Fruit fly (Drosophila melanogaster) whole organism, embryonic: ENCODE measurements around the gene RpL32.

Experiments
- Ada2b ChIP-seq: fragments of 200-800 bp; sonication (Bioruptor generic); IDR thresholded peaks from 2 replicates; pipeline ENCODE4 v1.3.6; 2022; ENCODE audit warnings: missing biosample characterization, missing genetic modification characterization
- BEAF-32 ChIP-seq: fragments of 200-800 bp; sonication (Bioruptor generic); optimal IDR thresholded peaks from 3 replicates; lab custom pipeline; 2017; ENCODE audit warnings: missing biosample characterization, missing genetic modification characterization, mild to moderate bottlenecking, moderate library complexity, missing genetic modification reagents
- CG10431 ChIP-seq: fragments of 200-800 bp; sonication (Bioruptor generic); optimal IDR thresholded peaks from 3 replicates; lab custom pipeline; 2018; ENCODE audit warnings: missing biosample characterization, mild to moderate bottlenecking, missing genetic modification characterization
- CG10462 ChIP-seq: fragments of 200-800 bp; sonication (Bioruptor generic); optimal IDR thresholded peaks from 2 replicates; lab custom pipeline; 2016; ENCODE audit warnings: missing biosample characterization, missing genetic modification characterization
- CG11560 ChIP-seq: fragments of 200-800 bp; sonication (Bioruptor generic); IDR thresholded peaks from 3 replicates; pipeline ENCODE4 v1.3.6; 2022; ENCODE audit warnings: missing biosample characterization, missing genetic modification characterization
- CG12219 ChIP-seq: fragments of 200-800 bp; sonication (Bioruptor generic); optimal IDR thresholded peaks from 3 replicates; lab custom pipeline; 2018; ENCODE audit warnings: missing biosample characterization, mild to moderate bottlenecking, missing genetic modification characterization
- CG12744 ChIP-seq: fragments of 200-800 bp; sonication (Bioruptor generic); optimal IDR thresholded peaks from 2 replicates; lab custom pipeline; 2016; ENCODE audit warnings: missing biosample characterization, missing genetic modification characterization
- CG14050 ChIP-seq: fragments of 200-800 bp; sonication (Bioruptor generic); IDR thresholded peaks from 3 replicates; pipeline ENCODE4 v1.3.6; 2022; ENCODE audit warnings: missing biosample characterization, missing genetic modification characterization
- CG1529 ChIP-seq: fragments of 200-800 bp; sonication (Bioruptor generic); optimal IDR thresholded peaks from 3 replicates; lab custom pipeline; 2018; ENCODE audit warnings: missing biosample characterization, missing genetic modification characterization
- CG15601 ChIP-seq: fragments of 200-800 bp; sonication (Bioruptor generic); optimal IDR thresholded peaks from 3 replicates; lab custom pipeline; 2019; ENCODE audit warnings: missing biosample characterization, mild to moderate bottlenecking, missing genetic modification characterization, moderate library complexity
- CG17328 ChIP-seq: fragments of 200-800 bp; sonication (Bioruptor generic); IDR thresholded peaks from 2 replicates; pipeline ENCODE4 v1.3.6; 2022; ENCODE audit warnings: missing biosample characterization, missing genetic modification characterization
- CG17385 ChIP-seq: fragments of 200-800 bp; sonication (Bioruptor generic); optimal IDR thresholded peaks from 3 replicates; lab custom pipeline; 2018; ENCODE audit warnings: missing biosample characterization, mild to moderate bottlenecking, missing genetic modification characterization
- CG2712 ChIP-seq: fragments of 200-800 bp; optimal IDR thresholded peaks from 3 replicates; lab custom pipeline; 2019; ENCODE audit warnings: missing biosample characterization, mild to moderate bottlenecking, missing genetic modification characterization, moderate library complexity
- CG3163 ChIP-seq: fragments of 200-800 bp; sonication (Bioruptor generic); optimal IDR thresholded peaks from 3 replicates; lab custom pipeline; 2016; ENCODE audit warnings: missing biosample characterization, missing genetic modification characterization
- CG33213 ChIP-seq: fragments of 200-800 bp; sonication (Bioruptor generic); optimal IDR thresholded peaks from 3 replicates; lab custom pipeline; 2016; ENCODE audit warnings: missing biosample characterization, missing genetic modification characterization
- CG43689 ChIP-seq: fragments of 200-800 bp; sonication (Bioruptor generic); IDR thresholded peaks from 2 replicates; pipeline ENCODE4 v1.3.6; 2022; ENCODE audit warnings: missing biosample characterization, missing genetic modification characterization
- CG4854 ChIP-seq: fragments of 200-800 bp; sonication (Bioruptor generic); optimal IDR thresholded peaks from 2 replicates; lab custom pipeline; 2016; ENCODE audit warnings: missing biosample characterization, missing genetic modification characterization, inconsistent platforms
- CG7357 ChIP-seq: fragments of 200-800 bp; sonication (Bioruptor generic); IDR thresholded peaks from 3 replicates; pipeline ENCODE4 v1.3.6; 2022; ENCODE audit warnings: missing biosample characterization, missing genetic modification characterization
- CG7556 ChIP-seq: fragments of 200-800 bp; sonication (Bioruptor generic); optimal IDR thresholded peaks from 2 replicates; lab custom pipeline; 2017; ENCODE audit warnings: missing biosample characterization, mild to moderate bottlenecking, missing genetic modification characterization
- CG8924 ChIP-seq: fragments of 200-800 bp; optimal IDR thresholded peaks from 3 replicates; lab custom pipeline; 2019; ENCODE audit warnings: missing biosample characterization, mild to moderate bottlenecking, missing genetic modification characterization, moderate library complexity
- CG9797 ChIP-seq: fragments of 200-800 bp; sonication (Bioruptor generic); optimal IDR thresholded peaks from 3 replicates; lab custom pipeline; 2018; ENCODE audit warnings: missing biosample characterization, mild to moderate bottlenecking, missing genetic modification characterization
- CG9932 ChIP-seq: fragments of 200-800 bp; sonication (Bioruptor generic); IDR thresholded peaks from 2 replicates; pipeline ENCODE4 v1.3.6; 2022; ENCODE audit warnings: missing biosample characterization, missing genetic modification characterization
- Doc2 ChIP-seq: fragments of 200-800 bp; sonication (Bioruptor generic); IDR thresholded peaks from 2 replicates; pipeline ENCODE4 v1.3.6; 2022; ENCODE audit warnings: missing biosample characterization, missing genetic modification characterization
- Dp ChIP-seq: fragments of 200-800 bp; sonication (Bioruptor generic); optimal IDR thresholded peaks from 2 replicates; lab custom pipeline; 2018; ENCODE audit warnings: missing biosample characterization, mild to moderate bottlenecking, missing genetic modification characterization, moderate library complexity
- Elba2 ChIP-seq: fragments of 200-800 bp; sonication (Bioruptor generic); optimal IDR thresholded peaks from 3 replicates; lab custom pipeline; 2016; ENCODE audit warnings: missing biosample characterization, missing genetic modification characterization
- HLH3B ChIP-seq: fragments of 200-800 bp; sonication (Bioruptor generic); IDR thresholded peaks from 2 replicates; pipeline ENCODE4 v1.3.6; 2022; ENCODE audit warnings: missing biosample characterization, missing genetic modification characterization
- Hr78 ChIP-seq, 2 experiments: fragments of 200-800 bp in 1 of 2; fragments of >200 bp in 1 of 2; sonication (Bioruptor generic) in 1 of 2; optimal IDR thresholded peaks; 2 replicates each; lab custom pipeline; 2017 to 2019; ENCODE audit warnings: missing biosample characterization in 2 of 2, missing genetic modification characterization in 2 of 2, mild to moderate bottlenecking in 1 of 2, moderate library complexity in 1 of 2
- MESR4 ChIP-seq: fragments of 200-800 bp; sonication (Bioruptor generic); optimal IDR thresholded peaks from 2 replicates; lab custom pipeline; 2018; ENCODE audit warnings: missing biosample characterization, mild to moderate bottlenecking, missing genetic modification characterization, moderate library complexity
- Pdp1 ChIP-seq, 2 experiments: fragments of 200-800 bp; sonication (Bioruptor generic); optimal IDR thresholded peaks; 3 replicates each; lab custom pipeline; 2016; ENCODE audit warnings: missing biosample characterization in 2 of 2, missing genetic modification characterization in 2 of 2, mild to moderate bottlenecking in 1 of 2, moderate library complexity in 1 of 2
- Spps ChIP-seq: fragments of 200-800 bp; sonication (Bioruptor generic); optimal IDR thresholded peaks from 2 replicates; lab custom pipeline; 2018; ENCODE audit warnings: missing biosample characterization, mild to moderate bottlenecking, missing genetic modification characterization
- YL-1 ChIP-seq: fragments of 200-800 bp; sonication (Bioruptor generic); optimal IDR thresholded peaks from 3 replicates; lab custom pipeline; 2017; ENCODE audit warnings: missing biosample characterization, mild to moderate bottlenecking, missing genetic modification characterization
- ab ChIP-seq: fragments of 200-800 bp; sonication (Bioruptor generic); optimal IDR thresholded peaks from 2 replicates; lab custom pipeline; 2016; ENCODE audit warnings: missing biosample characterization, missing genetic modification characterization
- amos ChIP-seq: fragments of 200-800 bp; sonication (Bioruptor generic); IDR thresholded peaks from 2 replicates; pipeline ENCODE4 v1.3.6; 2022; ENCODE audit warnings: missing biosample characterization, missing genetic modification characterization; ENCODE audit not compliant: partially characterized antibody
- chinmo ChIP-seq: fragments of 200-800 bp; sonication (Bioruptor generic); IDR thresholded peaks from 4 replicates; pipeline ENCODE4 v1.3.6; 2022; ENCODE audit warnings: missing biosample characterization, missing genetic modification characterization; ENCODE audit not compliant: partially characterized antibody
- crol ChIP-seq: fragments of 200-800 bp; sonication (Bioruptor generic); IDR thresholded peaks from 2 replicates; pipeline ENCODE4 v1.3.6; 2022; ENCODE audit warnings: missing biosample characterization, missing genetic modification characterization
- crp ChIP-seq, 2 experiments: fragments of 200-800 bp; sonication (Bioruptor generic); optimal IDR thresholded peaks; 2 replicates in 1 of 2; 3 replicates in 1 of 2; lab custom pipeline; 2017; ENCODE audit warnings: missing biosample characterization in 2 of 2, missing genetic modification characterization in 2 of 2, mild to moderate bottlenecking in 1 of 2, moderate library complexity in 1 of 2
- eyg ChIP-seq: fragments of 200-800 bp; sonication (Bioruptor generic); optimal IDR thresholded peaks from 3 replicates; lab custom pipeline; 2016; ENCODE audit warnings: missing biosample characterization, missing genetic modification characterization
- jigr1 ChIP-seq: fragments of 200-800 bp; sonication (Bioruptor generic); IDR thresholded peaks from 3 replicates; pipeline ENCODE4 v1.3.6; 2022; ENCODE audit warnings: missing biosample characterization, missing genetic modification characterization
- jing ChIP-seq: fragments of 200-800 bp; sonication (Bioruptor generic); optimal IDR thresholded peaks from 2 replicates; lab custom pipeline; 2018; ENCODE audit warnings: missing biosample characterization, mild to moderate bottlenecking, missing genetic modification characterization
- kay ChIP-seq: fragments of 200-800 bp; sonication (Bioruptor generic); optimal IDR thresholded peaks from 2 replicates; lab custom pipeline; 2016; ENCODE audit warnings: missing biosample characterization, missing genetic modification characterization
- kni ChIP-seq: fragments of 200-800 bp; sonication (Bioruptor generic); optimal IDR thresholded peaks from 3 replicates; lab custom pipeline; 2017; ENCODE audit warnings: mild to moderate bottlenecking, missing biosample characterization, missing genetic modification reagents, missing genetic modification characterization
- lmd ChIP-seq: fragments of 200-800 bp; sonication (Bioruptor generic); IDR thresholded peaks from 2 replicates; pipeline ENCODE4 v1.3.6; 2022; ENCODE audit warnings: missing biosample characterization, missing genetic modification characterization
- nerfin-1 ChIP-seq: fragments of 200-800 bp; sonication (Bioruptor generic); optimal IDR thresholded peaks from 3 replicates; lab custom pipeline; 2019; ENCODE audit warnings: missing biosample characterization, mild to moderate bottlenecking, missing genetic modification characterization, moderate library complexity
- otp ChIP-seq: fragments of 200-800 bp; sonication (Bioruptor generic); IDR thresholded peaks from 3 replicates; pipeline ENCODE4, ENCODE4 v1.3.6; 2022; ENCODE audit warnings: missing biosample characterization, missing genetic modification characterization
- pnt ChIP-seq: fragments of 200-800 bp; sonication (Bioruptor generic); optimal IDR thresholded peaks from 3 replicates; lab custom pipeline; 2016; ENCODE audit warnings: missing biosample characterization, missing genetic modification characterization
- sens-2 ChIP-seq: fragments of 200-800 bp; sonication (Bioruptor generic); IDR thresholded peaks from 2 replicates; pipeline ENCODE4 v1.3.6; 2022; ENCODE audit warnings: missing biosample characterization, missing genetic modification characterization
- sim ChIP-seq: fragments of 200-800 bp; sonication (Bioruptor generic); IDR thresholded peaks from 2 replicates; pipeline ENCODE4 v1.3.6; 2022; ENCODE audit warnings: missing biosample characterization, missing genetic modification characterization
- ttk ChIP-seq: fragments of 200-800 bp; sonication (Bioruptor generic); IDR thresholded peaks from 2 replicates; pipeline ENCODE4 v2.1.2; 2022; ENCODE audit warnings: missing biosample characterization, missing genetic modification characterization
- vvl ChIP-seq: fragments of 200-800 bp; sonication (Bioruptor generic); IDR thresholded peaks from 2 replicates; pipeline ENCODE4 v1.3.6; 2022; ENCODE audit warnings: missing biosample characterization, missing genetic modification characterization
- zen ChIP-seq: fragments of 200-800 bp; sonication (Bioruptor generic); optimal IDR thresholded peaks from 3 replicates; lab custom pipeline; 2018; ENCODE audit warnings: missing biosample characterization, mild to moderate bottlenecking, missing genetic modification characterization, moderate library complexity

Gene RpL32

DNA sequence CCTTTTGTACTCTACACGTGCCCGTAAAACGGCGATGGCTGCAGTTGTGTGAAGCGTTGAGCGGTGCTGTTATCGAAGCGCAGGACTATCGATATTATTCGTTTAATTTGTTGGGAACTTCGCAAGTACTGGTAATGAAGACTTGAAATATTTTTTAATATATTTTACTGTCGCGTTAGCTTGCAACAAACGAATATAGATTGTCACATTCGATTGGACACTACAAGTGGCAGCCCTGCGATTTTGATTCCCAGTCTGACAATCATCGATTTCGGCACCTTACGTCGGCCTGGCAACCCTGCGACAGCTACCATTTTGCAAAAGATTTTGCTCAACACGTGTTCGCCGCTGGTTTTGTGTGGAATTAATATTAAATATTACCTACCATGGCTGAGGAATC is 41.3 kb downstream of the RpL32 start, which contains the start of the genes Nlp and Nph (continued):
- no peak for TF ChIP-seq CG10431 (GFP tag; lab: Kevin White, UChicago)
- TF ChIP-seq Pdp1 (GFP tag; optimal IDR thresholded peaks at IDR 0.05; lab: Kevin White, UChicago) = peak; percentile 11 to 19
- TF ChIP-seq vvl = no peak
- TF ChIP-seq CG14050 (GFP tag; lab: Robert Waterston, UW) = no peak
- TF ChIP-seq kni (GFP tag; lab: Kevin White, UChicago) = no peak
- TF ChIP-seq sim (GFP tag; lab: Robert Waterston, UW) = no peak
- no peak for TF ChIP-seq CG7357 (GFP tag; lab: Robert Waterston, UW)
- TF ChIP-seq jigr1 (GFP tag; lab: Robert Waterston, UW) = no peak
- peak; percentile 43 for TF ChIP-seq CG8924 (tag; lab: Kevin White, UChicago)
- no peak for TF ChIP-seq lmd (GFP tag; lab: Robert Waterston, UW)
- TF ChIP-seq amos (GFP tag; lab: Robert Waterston, UW) = peak; percentile 76
- peak; percentile 54 for TF ChIP-seq CG9932 (GFP tag; lab: Robert Waterston, UW)
- TF ChIP-seq Spps = peak; percentile 7
- TF ChIP-seq CG1529 (GFP tag; lab: Kevin White, UChicago) = no peak

DNA sequence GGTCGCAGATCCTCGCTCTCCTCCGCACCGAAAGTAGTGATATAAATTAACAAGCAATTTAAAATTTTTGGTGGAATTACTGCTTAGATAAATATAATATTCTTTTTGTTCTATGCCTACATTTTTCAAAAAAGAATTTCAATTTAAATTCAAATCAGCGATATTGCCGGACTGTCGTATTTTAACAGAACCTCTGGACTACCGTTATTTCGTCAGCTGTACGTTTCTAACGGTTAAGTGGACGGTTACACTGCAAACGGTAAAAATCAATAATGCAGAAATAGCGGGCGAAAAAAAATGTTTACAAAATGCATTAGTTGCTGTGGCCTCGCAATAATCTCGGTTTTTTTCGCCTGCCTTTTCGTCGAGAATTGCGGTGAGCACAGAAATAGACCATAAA is 45.7 kb downstream of the RpL32 start, which contains the start of gene Tace:
Tace (plus strand) TSS at position 245 of the 400 bp plus-strand sequence.
- TF ChIP-seq chinmo (0 out of 4 replicates have a peak, but pooled peaks have one; percentile 20), Ada2b (GFP tag; lab: Robert Waterston, UW) (no peak), CG12744 (GFP tag; lab: Kevin White, UChicago) (no peak), CG11560 (tag; lab: Robert Waterston, UW) (no peak), CG10462 (GFP tag; lab: Kevin White, UChicago) (peak; percentile 95), jing (GFP tag; lab: Kevin White, UChicago) (no peak), ab (GFP tag; lab: Kevin White, UChicago) (no peak), CG7556 (no peak), ttk (GFP tag; lab: Robert Waterston, UW) (no peak), CG4854 (no peak), HLH3B (no peak), CG14050 (GFP tag; lab: Robert Waterston, UW) (no peak), CG3163 (GFP tag; lab: Kevin White, UChicago) (no peak), CG15601 (tag; lab: Kevin White, UChicago) (no peak), BEAF-32 (GFP tag; lab: Kevin White, UChicago) (peak; percentile 7), otp (GFP tag; lab: Robert Waterston, UW) (no peak), eyg (GFP tag; lab: Kevin White, UChicago) (no peak), CG17328 (GFP tag; lab: Robert Waterston, UW) (no peak), CG33213 (no peak), CG9797 (GFP tag; lab: Kevin White, UChicago) (peak; percentile 15), Doc2 (no peak), vvl (no peak), Elba2 (GFP tag; lab: Kevin White, UChicago) (peak; percentile 85), Dp (GFP tag; lab: Kevin White, UChicago) (peak; percentile 66), kay (no peak), nerfin-1 (tag; lab: Kevin White, UChicago) (peak; percentile 30), YL-1 (GFP tag; lab: Kevin White, UChicago) (peak; percentile 5), CG12219 (GFP tag; lab: Kevin White, UChicago) (no peak), Hr78 (GFP tag; optimal IDR thresholded peaks at IDR 0.05; lab: Kevin White, UChicago) (no peak), pnt (GFP tag; lab: Kevin White, UChicago) (no peak), CG43689 (GFP tag; lab: Robert Waterston, UW) (no peak), crol (GFP tag; lab: Robert Waterston, UW) (no peak), CG17385 (GFP tag; lab: Kevin White, UChicago) (no peak), sens-2 (GFP tag; lab: Robert Waterston, UW) (no peak), crp (GFP tag; optimal IDR thresholded peaks at IDR 0.05; lab: Kevin White, UChicago) (peak in 1 of 2 experiments; percentile 36), MESR4 (GFP tag; lab: Kevin White, UChicago) (peak; percentile 39), CG2712 (tag; lab: Kevin White, UChicago) (no peak), zen (peak; percentile 48)
